Fruit fly (Drosophila melanogaster) whole organism, pupa: Measurements from ENCODE around the gene Ir7a.

Experiments
- CG10348 ChIP-seq: fragments of 200-800 bp; sonication (Bioruptor generic); IDR thresholded peaks from 2 replicates; pipeline ENCODE4 v1.3.6; 2022; ENCODE audit warnings: missing biosample characterization, missing genetic modification characterization
- CG12605 ChIP-seq: fragments of 200-800 bp; sonication (Bioruptor generic); IDR thresholded peaks from 2 replicates; pipeline ENCODE4 v1.3.6; 2022; ENCODE audit warnings: missing biosample characterization, missing genetic modification characterization
- CG13204 ChIP-seq: fragments of 200-800 bp; sonication (Bioruptor generic); optimal IDR thresholded peaks from 2 replicates; lab custom pipeline; 2018; ENCODE audit warnings: missing biosample characterization, mild to moderate bottlenecking, missing genetic modification characterization, moderate library complexity
- CG14655 ChIP-seq: fragments of 200-800 bp; sonication (Bioruptor generic); optimal IDR thresholded peaks from 3 replicates; lab custom pipeline; 2017; ENCODE audit warnings: mild to moderate bottlenecking, missing biosample characterization, missing genetic modification reagents, missing genetic modification characterization
- CG15710 ChIP-seq: fragments of 200-800 bp; sonication (Bioruptor generic); optimal IDR thresholded peaks from 2 replicates; lab custom pipeline; 2018; ENCODE audit warnings: missing biosample characterization, mild to moderate bottlenecking, missing genetic modification characterization, moderate library complexity
- CG17806 ChIP-seq: fragments of 200-800 bp; sonication (Bioruptor generic); optimal IDR thresholded peaks from 2 replicates; lab custom pipeline; 2018; ENCODE audit warnings: missing biosample characterization, mild to moderate bottlenecking, missing genetic modification characterization, moderate library complexity
- CG32121 ChIP-seq: fragments of 200-800 bp; sonication (Bioruptor generic); IDR thresholded peaks from 2 replicates; pipeline ENCODE4 v1.3.6; 2022; ENCODE audit warnings: missing biosample characterization, missing genetic modification characterization
- CG34367 ChIP-seq: fragments of 200-800 bp; sonication (Bioruptor generic); optimal IDR thresholded peaks from 2 replicates; lab custom pipeline; 2018; ENCODE audit warnings: missing biosample characterization, mild to moderate bottlenecking, missing genetic modification characterization
- CG4496 ChIP-seq: fragments of 200-800 bp; sonication (Bioruptor generic); IDR thresholded peaks from 3 replicates; pipeline ENCODE4 v1.3.6; 2022; ENCODE audit warnings: missing biosample characterization, missing genetic modification characterization
- CG8159 ChIP-seq: fragments of 200-800 bp; sonication (Bioruptor generic); optimal IDR thresholded peaks from 3 replicates; lab custom pipeline; 2018; ENCODE audit warnings: missing biosample characterization, mild to moderate bottlenecking, missing genetic modification characterization, moderate library complexity
- CG8301 ChIP-seq: fragments of 200-800 bp; sonication (Bioruptor generic); optimal IDR thresholded peaks from 2 replicates; lab custom pipeline; 2018; ENCODE audit warnings: missing biosample characterization, mild to moderate bottlenecking, missing genetic modification characterization
- CG9948 ChIP-seq: fragments of 200-800 bp; sonication (Bioruptor generic); optimal IDR thresholded peaks from 2 replicates; lab custom pipeline; 2018; ENCODE audit warnings: missing biosample characterization, mild to moderate bottlenecking, missing genetic modification characterization, moderate library complexity
- D1 ChIP-seq: fragments of 200-800 bp; sonication (Bioruptor generic); optimal IDR thresholded peaks from 2 replicates; lab custom pipeline; 2018; ENCODE audit warnings: missing biosample characterization, mild to moderate bottlenecking, missing genetic modification characterization, moderate library complexity
- EcR ChIP-seq: fragments of 200-800 bp; sonication (Bioruptor generic); optimal IDR thresholded peaks from 3 replicates; lab custom pipeline; 2019; ENCODE audit warnings: missing biosample characterization, missing genetic modification characterization, mild to moderate bottlenecking, moderate library complexity, missing genetic modification reagents
- Ets98B ChIP-seq: fragments of 200-800 bp; sonication (Bioruptor generic); IDR thresholded peaks from 2 replicates; pipeline ENCODE4 v1.3.6; 2022; ENCODE audit warnings: missing biosample characterization, missing genetic modification characterization
- Pif1A ChIP-seq: fragments of 200-800 bp; sonication (Bioruptor generic); optimal IDR thresholded peaks from 3 replicates; lab custom pipeline; 2016; ENCODE audit warnings: missing biosample characterization, missing genetic modification characterization
- Pif1B ChIP-seq: fragments of 200-800 bp; sonication (Bioruptor generic); optimal IDR thresholded peaks from 3 replicates; lab custom pipeline; 2016; ENCODE audit warnings: missing biosample characterization, missing genetic modification characterization
- Snoo ChIP-seq: fragments of 200-800 bp; sonication (Bioruptor generic); optimal IDR thresholded peaks from 3 replicates; lab custom pipeline; 2017; ENCODE audit warnings: missing biosample characterization, mild to moderate bottlenecking, missing genetic modification characterization, inconsistent platforms
- fd96Ca ChIP-seq: fragments of 200-800 bp; sonication (Bioruptor generic); IDR thresholded peaks from 3 replicates; pipeline ENCODE4 v1.3.6; 2022; ENCODE audit warnings: missing biosample characterization, missing genetic modification characterization
- gl ChIP-seq: fragments of 200-800 bp; sonication (Bioruptor generic); optimal IDR thresholded peaks from 2 replicates; lab custom pipeline; 2018; ENCODE audit warnings: missing biosample characterization, mild to moderate bottlenecking, missing genetic modification characterization
- rn ChIP-seq: fragments of 200-800 bp; sonication (Bioruptor generic); IDR thresholded peaks from 2 replicates; pipeline ENCODE4 v1.3.6; 2022; ENCODE audit warnings: missing biosample characterization, missing genetic modification characterization

Gene Ir7a

DNA sequence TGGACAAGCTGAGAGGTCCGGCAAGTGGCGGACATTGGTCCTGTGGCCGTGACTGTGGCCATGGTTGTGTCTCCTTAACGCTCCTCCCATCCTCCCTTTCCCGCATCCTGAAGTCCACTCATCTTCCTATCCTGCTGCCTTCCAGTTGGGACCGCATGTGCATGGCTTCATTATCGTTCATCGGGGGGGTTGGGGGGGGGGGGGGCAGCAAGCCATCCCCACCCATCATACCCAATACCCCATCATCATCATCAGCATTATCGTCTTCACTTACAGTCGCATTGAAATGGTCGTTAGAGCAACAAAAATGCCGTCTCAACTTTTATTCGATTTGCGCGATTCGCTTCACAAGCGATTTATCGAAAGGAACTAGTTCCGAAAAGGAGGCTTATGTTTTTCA lies 18.4 kb upstream of the Ir7a start:
- TF ChIP-seq Ets98B (GFP tag; lab: Robert Waterston, UW) = no peak
- TF ChIP-seq gl (tag; lab: Kevin White, UChicago) = no peak
- TF ChIP-seq CG13204 = no peak
- TF ChIP-seq rn = no peak
- no peak for TF ChIP-seq CG9948 (tag; lab: Kevin White, UChicago)
- TF ChIP-seq CG14655 = no peak
- no peak for TF ChIP-seq CG34367
- TF ChIP-seq CG17806 = no peak
- TF ChIP-seq CG4496 = no peak
- TF ChIP-seq CG12605 (GFP tag; lab: Robert Waterston, UW) = no peak
- TF ChIP-seq Pif1A = no peak
- no peak for TF ChIP-seq CG15710 (tag; lab: Kevin White, UChicago)
- no peak for TF ChIP-seq fd96Ca (GFP tag; lab: Robert Waterston, UW)
- no peak for TF ChIP-seq CG8301 (tag; lab: Kevin White, UChicago)

DNA sequence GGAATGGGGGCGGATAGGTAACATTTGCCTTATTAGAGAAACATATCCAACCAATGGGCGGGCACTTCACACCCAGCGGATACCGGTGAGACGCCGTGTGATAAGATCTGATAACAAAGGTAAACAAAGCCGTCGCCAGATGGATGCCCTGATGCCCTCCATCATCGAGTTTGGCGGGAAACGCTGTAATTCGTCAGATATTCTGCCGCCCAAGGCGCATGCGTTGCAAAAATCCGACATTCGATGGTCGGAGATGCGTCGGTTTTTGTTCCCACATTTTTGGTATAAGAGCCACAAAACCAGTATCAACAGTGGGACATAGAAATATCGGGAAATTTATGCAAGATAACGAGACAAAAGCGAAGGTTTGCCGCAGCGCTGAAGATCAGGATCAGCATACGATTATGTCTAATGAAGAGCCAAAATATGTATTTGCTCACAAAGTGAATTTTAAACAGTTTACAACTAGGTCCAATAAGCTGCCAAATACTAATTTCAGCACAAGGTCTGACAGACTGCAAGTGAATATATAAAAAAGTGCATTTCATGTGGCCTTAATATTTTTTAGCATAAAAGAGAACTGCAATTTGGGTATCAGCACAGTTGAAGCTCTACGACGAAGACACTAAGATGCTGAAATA lies 3.5 kb downstream of the Ir7a start, which contains the start of gene CG34338:
TSS of gene CG34338 (plus strand) at position 591 of the 641 bp plus-strand sequence.
- TF ChIP-seq CG8159 (tag; lab: Kevin White, UChicago) = no peak
- no peak for TF ChIP-seq CG4496
- no peak for TF ChIP-seq CG34367
- TF ChIP-seq fd96Ca (GFP tag; lab: Robert Waterston, UW) = no peak
- no peak for TF ChIP-seq CG8301 (tag; lab: Kevin White, UChicago)
- no peak for TF ChIP-seq Pif1B
- no peak for TF ChIP-seq rn
- TF ChIP-seq CG14655 = no peak
- TF ChIP-seq CG13204 = no peak
- TF ChIP-seq CG32121 (GFP tag; lab: Robert Waterston, UW) = no peak
- TF ChIP-seq Ets98B (GFP tag; lab: Robert Waterston, UW) = no peak
- TF ChIP-seq Pif1A = no peak
- TF ChIP-seq CG10348 (GFP tag; lab: Robert Waterston, UW) = no peak
- TF ChIP-seq EcR (GFP tag; lab: Kevin White, UChicago) = no peak
- no peak for TF ChIP-seq CG17806
- TF ChIP-seq CG12605 (GFP tag; lab: Robert Waterston, UW) = no peak
- no peak for TF ChIP-seq D1
- TF ChIP-seq Snoo (tag; lab: Kevin White, UChicago) = no peak
- no peak for TF ChIP-seq CG15710 (tag; lab: Kevin White, UChicago)
- TF ChIP-seq gl (tag; lab: Kevin White, UChicago) = no peak

DNA sequence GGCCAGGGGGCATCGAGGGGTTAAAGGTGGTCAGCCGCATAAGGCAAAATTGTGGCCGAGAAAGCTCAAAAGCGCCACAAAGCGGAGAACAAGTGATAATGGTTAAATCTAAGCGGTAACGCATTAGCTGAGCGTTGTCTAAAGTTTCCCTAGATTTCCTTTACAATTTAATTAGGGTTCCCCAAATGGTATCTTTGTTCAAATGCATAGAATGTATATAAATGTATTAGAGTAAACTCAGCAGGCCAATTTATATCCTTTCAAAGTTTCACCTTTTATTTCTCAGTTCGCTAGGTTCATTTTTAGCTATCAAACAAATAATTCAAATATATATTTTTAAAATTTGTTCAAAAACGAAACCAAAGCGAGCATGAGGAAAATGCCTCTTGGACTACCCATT lies 13.1 kb downstream of the Ir7a start, which contains the start of gene CG32718:
TSS of gene CG32718 (plus strand) at position 301 of the 400 bp plus-strand sequence.
- TF ChIP-seq D1 = no peak
- no peak for TF ChIP-seq CG34367
- TF ChIP-seq rn = no peak
- no peak for TF ChIP-seq CG4496
- no peak for TF ChIP-seq Ets98B (GFP tag; lab: Robert Waterston, UW)
- TF ChIP-seq CG32121 (GFP tag; lab: Robert Waterston, UW) = no peak
- no peak for TF ChIP-seq gl (tag; lab: Kevin White, UChicago)
- no peak for TF ChIP-seq CG17806
- no peak for TF ChIP-seq CG8159 (tag; lab: Kevin White, UChicago)
- no peak for TF ChIP-seq CG10348 (GFP tag; lab: Robert Waterston, UW)
- TF ChIP-seq CG8301 (tag; lab: Kevin White, UChicago) = no peak

DNA sequence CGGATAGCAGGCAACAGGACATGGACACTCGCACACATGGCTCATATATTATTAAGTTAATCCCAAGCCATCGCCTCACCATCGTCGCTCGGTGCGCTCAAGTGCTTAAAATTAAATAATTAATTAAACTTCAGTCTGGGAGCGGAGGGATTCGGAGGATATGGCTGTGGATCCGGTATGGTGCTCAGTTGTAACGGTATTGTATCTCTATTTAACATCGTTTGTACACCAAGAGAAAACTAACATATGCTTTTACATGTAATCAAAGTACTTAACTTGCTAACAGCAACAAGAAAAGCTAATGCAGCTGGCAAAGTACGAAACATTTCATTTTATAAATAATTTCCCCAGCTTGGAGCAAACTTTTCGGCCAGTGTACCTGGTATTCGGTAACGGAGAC lies 26.3 kb downstream of the Ir7a start:
- TF ChIP-seq Pif1A = no peak
- TF ChIP-seq rn = no peak
- no peak for TF ChIP-seq CG14655
- TF ChIP-seq gl (tag; lab: Kevin White, UChicago) = no peak
- TF ChIP-seq fd96Ca (GFP tag; lab: Robert Waterston, UW) = no peak
- TF ChIP-seq CG10348 (GFP tag; lab: Robert Waterston, UW) = no peak

DNA sequence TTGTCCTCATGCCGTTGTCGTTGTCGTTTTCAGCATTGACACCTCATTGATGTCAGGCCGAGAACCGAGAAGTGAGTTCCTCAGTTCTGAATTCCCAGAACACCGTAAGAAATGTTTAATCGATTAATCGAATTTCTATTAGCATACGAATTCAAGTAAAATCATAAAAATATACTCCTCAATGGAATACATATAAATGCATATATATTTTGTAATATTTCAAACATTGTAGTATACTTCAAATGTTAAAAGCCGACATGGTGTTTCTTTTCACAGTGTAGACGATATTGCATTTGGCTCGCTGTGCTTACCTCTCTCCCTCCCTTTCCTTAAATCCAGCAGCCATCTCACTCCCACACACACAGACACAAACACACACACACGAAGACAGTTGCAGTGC lies 36.3 kb downstream of the Ir7a start:
- no peak for TF ChIP-seq EcR (GFP tag; lab: Kevin White, UChicago)
- TF ChIP-seq CG8301 (tag; lab: Kevin White, UChicago) = no peak
- no peak for TF ChIP-seq Ets98B (GFP tag; lab: Robert Waterston, UW)
- no peak for TF ChIP-seq CG13204
- TF ChIP-seq CG8159 (tag; lab: Kevin White, UChicago) = peak; percentile 24
- TF ChIP-seq Snoo (tag; lab: Kevin White, UChicago) = no peak
- peak; percentile 19 for TF ChIP-seq CG17806
- TF ChIP-seq CG4496 = no peak
- TF ChIP-seq Pif1B = no peak
- no peak for TF ChIP-seq rn
- no peak for TF ChIP-seq fd96Ca (GFP tag; lab: Robert Waterston, UW)
- no peak for TF ChIP-seq CG32121 (GFP tag; lab: Robert Waterston, UW)
- no peak for TF ChIP-seq Pif1A
